Worm (Caenorhabditis elegans): ENCODE results near the gene npr-41.

The npr-41 gene

ce11 chrII:11479076-11479475 is 31.4 kb upstream of the npr-41 start, which contains the start of gene W02B12.12:
Gene W02B12.12, minus strand, starts transcription at chrII:11479176.
- TF ChIP-seq ZK546.5 (tag; optimal IDR thresholded peaks at IDR 0.05) (no peak), nhr-237 (tag; optimal IDR thresholded peaks at IDR 0.05) (no peak)

- TF ChIP-seq sma-3 (GFP tag; optimal IDR thresholded peaks at IDR 0.05) (peak; percentile 67), fos-1 (tag; optimal IDR thresholded peaks at IDR 0.05) (peak; percentile 70), nhr-12 (tag; optimal IDR thresholded peaks at IDR 0.05) (no peak), ZK546.5 (tag; optimal IDR thresholded peaks at IDR 0.05) (no peak), mab-5 (tag; optimal IDR thresholded peaks at IDR 0.05) (peak; percentile 54), R02D3.7 (tag; optimal IDR thresholded peaks at IDR 0.05) (no peak), peb-1 (tag; optimal IDR thresholded peaks at IDR 0.05) (no peak), egl-27 (tag; optimal IDR thresholded peaks at IDR 0.05) (peak; percentile 35), nhr-11 (tag; optimal IDR thresholded peaks at IDR 0.05) (peak; percentile 39), lin-11 (tag; optimal IDR thresholded peaks at IDR 0.05) (peak; percentile 92), nhr-25 (tag; optimal IDR thresholded peaks at IDR 0.05) (peak; percentile 58), lin-13 (GFP tag; optimal IDR thresholded peaks at IDR 0.05) (no peak), nhr-6 (tag; optimal IDR thresholded peaks at IDR 0.05) (peak; percentile 23), crh-2 (tag; optimal IDR thresholded peaks at IDR 0.05) (peak; percentile 63), nhr-21 (tag; optimal IDR thresholded peaks at IDR 0.05) (peak; percentile 79), sma-9 (GFP tag; optimal IDR thresholded peaks at IDR 0.05) (peak; percentile 72), sma-9 (tag; optimal IDR thresholded peaks at IDR 0.05) (no peak), unc-55 (GFP tag; optimal IDR thresholded peaks at IDR 0.05) (peak; percentile 74), ceh-82 (tag; optimal IDR thresholded peaks at IDR 0.05) (peak; percentile 59), ztf-1 (GFP tag; conservative IDR thresholded peaks at IDR 0.05) (no peak), ceh-16 (tag; optimal IDR thresholded peaks at IDR 0.05) (peak; percentile 13), ztf-11 (tag; optimal IDR thresholded peaks at IDR 0.05) (no peak), snpc-4 (tag; optimal IDR thresholded peaks at IDR 0.05) (peak; percentile 19), nhr-129 (tag; optimal IDR thresholded peaks at IDR 0.05) (peak; percentile 88), unc-62 (GFP tag; optimal IDR thresholded peaks at IDR 0.05) (no peak), gmeb-1 (tag; optimal IDR thresholded peaks at IDR 0.05) (peak; percentile 56), nhr-23 (tag; optimal IDR thresholded peaks at IDR 0.05) (no peak), lsy-2 (tag; optimal IDR thresholded peaks at IDR 0.05) (peak; percentile 48 to 88), Y55F3AM.14 (GFP tag; optimal IDR thresholded peaks at IDR 0.05) (peak; percentile 85), mdl-1 (tag; optimal IDR thresholded peaks at IDR 0.05) (peak; percentile 25 to 64), zag-1 (tag; optimal IDR thresholded peaks at IDR 0.05) (peak; percentile 1), C34F6.9 (tag; optimal IDR thresholded peaks at IDR 0.05) (peak; percentile 78), ztf-4 (tag; optimal IDR thresholded peaks at IDR 0.05) (peak; percentile 59), F13H6.1 (tag; optimal IDR thresholded peaks at IDR 0.05) (peak; percentile 48)
Observed at ce11 chrII:11484600-11484999, 25.9 kb upstream of the npr-41 start.

ce11 chrII:11485200-11485599 is 25.3 kb upstream of the npr-41 start, which contains the start of gene twk-5:
Gene twk-5, minus strand, starts transcription at chrII:11485300.
- peak; percentile 8 for TF ChIP-seq blmp-1 (tag; optimal IDR thresholded peaks at IDR 0.05; ENCODE audit: insufficient read depth)
- no peak for TF ChIP-seq R02D3.7 (tag; optimal IDR thresholded peaks at IDR 0.05)

ce11 chrII:11486698-11487234 is 23.7 kb upstream of the npr-41 start, which contains the start of gene ttr-18:
Gene ttr-18, minus strand, starts transcription at chrII:11486748.
- TF ChIP-seq peb-1 (tag; optimal IDR thresholded peaks at IDR 0.05) (no peak), nhr-11 (tag; optimal IDR thresholded peaks at IDR 0.05) (no peak), sma-3 (GFP tag; optimal IDR thresholded peaks at IDR 0.05) (peak; percentile 13), ZK546.5 (tag; optimal IDR thresholded peaks at IDR 0.05) (no peak), lin-13 (GFP tag; optimal IDR thresholded peaks at IDR 0.05) (no peak), ama-1 (optimal IDR thresholded peaks at IDR 0.05) (no peak), nhr-25 (tag; optimal IDR thresholded peaks at IDR 0.05) (peak; percentile 19)

Measured in whole organism, L2 larva.